Fruit fly (Drosophila melanogaster) whole organism, wandering third instar larva: ENCODE results near the gene CG7201.

Experiments
- Dif ChIP-seq: fragments of 200-275, 200-300 bp; sonication (Bioruptor generic); optimal IDR thresholded peaks from 2 replicates; lab custom pipeline; 2018; ENCODE audit warnings: missing biosample characterization, missing genetic modification characterization; ENCODE audit not compliant: partially characterized antibody
- Hnf4 ChIP-seq: fragments of 200-800 bp; sonication (Bioruptor generic); optimal IDR thresholded peaks from 2 replicates; lab custom pipeline; 2016; ENCODE audit warnings: missing biosample characterization, mild to moderate bottlenecking, missing genetic modification characterization
- Jra ChIP-seq: sonication (Bioruptor generic); optimal IDR thresholded peaks from 2 replicates; lab custom pipeline; 2016; ENCODE audit warnings: missing biosample characterization, missing genetic modification characterization
- Mio ChIP-seq: sonication (Bioruptor generic); optimal IDR thresholded peaks from 2 replicates; lab custom pipeline; 2016; ENCODE audit warnings: missing biosample characterization, missing genetic modification characterization
- Myc ChIP-seq: fragments of >200 bp; optimal IDR thresholded peaks from 2 replicates; lab custom pipeline; 2017
- N ChIP-seq: fragments of >200 bp; optimal IDR thresholded peaks from 2 replicates; lab custom pipeline; 2018; ENCODE audit warnings: missing biosample characterization, missing external identifiers, missing genetic modification characterization
- OdsH ChIP-seq: fragments of 200-800 bp; sonication (Bioruptor generic); optimal IDR thresholded peaks from 2 replicates; lab custom pipeline; 2016; ENCODE audit warnings: missing biosample characterization, mild to moderate bottlenecking, missing genetic modification characterization
- br ChIP-seq: fragments of 200-800 bp; sonication (Bioruptor generic); optimal IDR thresholded peaks from 2 replicates; lab custom pipeline; 2016; ENCODE audit warnings: missing biosample characterization, missing genetic modification characterization
- brk ChIP-seq: fragments of 200-800 bp; sonication (Bioruptor generic); optimal IDR thresholded peaks from 2 replicates; lab custom pipeline; 2016; ENCODE audit warnings: missing biosample characterization, mild to moderate bottlenecking, missing genetic modification characterization
- foxo ChIP-seq, 2 experiments: fragments of 200-800 bp; sonication (Bioruptor generic); optimal IDR thresholded peaks; 2 replicates in 1 of 2; 3 replicates in 1 of 2; lab custom pipeline; 2016 to 2017; ENCODE audit warnings: missing biosample characterization in 2 of 2, missing genetic modification characterization in 2 of 2
- fru ChIP-seq: fragments of 200-800 bp; sonication (Bioruptor generic); optimal IDR thresholded peaks from 3 replicates; lab custom pipeline; 2016; ENCODE audit warnings: missing biosample characterization, mild to moderate bottlenecking, missing genetic modification characterization
- h ChIP-seq: fragments of 200-800 bp; sonication (Bioruptor generic); optimal IDR thresholded peaks from 3 replicates; lab custom pipeline; 2016; ENCODE audit warnings: missing biosample characterization, mild to moderate bottlenecking, missing genetic modification characterization
- jim ChIP-seq: fragments of 175-275, 200-325 bp; sonication (Bioruptor generic); optimal IDR thresholded peaks from 2 replicates; lab custom pipeline; 2016; ENCODE audit warnings: missing biosample characterization, mild to moderate bottlenecking, missing genetic modification characterization
- pan ChIP-seq: fragments of >200 bp; optimal IDR thresholded peaks from 2 replicates; lab custom pipeline; 2017
- rgr ChIP-seq: fragments of 200-800 bp; sonication (Bioruptor generic); optimal IDR thresholded peaks from 3 replicates; lab custom pipeline; 2016; ENCODE audit warnings: missing biosample characterization, mild to moderate bottlenecking, missing genetic modification characterization
- sage ChIP-seq: fragments of 200-800 bp; sonication (Bioruptor generic); optimal IDR thresholded peaks from 2 replicates; lab custom pipeline; 2016; ENCODE audit warnings: missing biosample characterization, mild to moderate bottlenecking, missing genetic modification characterization
- sv ChIP-seq: fragments of 200-800 bp; sonication (Bioruptor generic); optimal IDR thresholded peaks from 3 replicates; lab custom pipeline; 2016; ENCODE audit warnings: missing biosample characterization, missing genetic modification characterization
- woc ChIP-seq: sonication (Bioruptor generic); optimal IDR thresholded peaks from 2 replicates; lab custom pipeline; 2016; ENCODE audit warnings: missing biosample characterization, mild to moderate bottlenecking, missing genetic modification characterization

Gene CG7201

DNA sequence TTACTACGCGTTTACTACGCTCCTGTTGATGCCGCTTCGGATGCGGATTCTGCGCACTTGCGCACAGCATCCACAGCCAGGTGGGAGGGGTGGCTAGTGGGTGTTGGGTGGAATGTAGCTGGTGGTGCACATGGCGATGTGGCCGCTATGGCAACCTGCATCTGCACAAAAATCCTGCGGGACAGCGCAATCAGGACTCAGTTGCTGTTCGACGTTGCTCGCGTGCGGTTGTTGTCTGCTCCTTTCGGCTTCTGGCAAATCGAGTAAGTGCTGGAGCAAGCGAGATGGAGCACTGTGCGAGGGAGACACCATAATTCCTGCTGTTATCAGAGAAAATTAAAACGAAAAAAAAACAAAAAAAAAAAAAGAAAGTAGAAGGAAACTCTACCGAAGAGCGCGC, 54.2 kb downstream of the CG7201 start:
- TF ChIP-seq N (GFP tag; lab: Kevin White, UChicago) (no peak), woc (no peak), pan (lab: Kevin White, UChicago) (no peak), jim (GFP tag; lab: Kevin White, UChicago) (no peak), sage (GFP tag; lab: Kevin White, UChicago) (no peak), br (GFP tag; lab: Kevin White, UChicago) (no peak), OdsH (no peak), Mio (no peak), fru (GFP tag; lab: Kevin White, UChicago) (no peak), Jra (GFP tag; lab: Kevin White, UChicago) (no peak), sv (no peak)

DNA sequence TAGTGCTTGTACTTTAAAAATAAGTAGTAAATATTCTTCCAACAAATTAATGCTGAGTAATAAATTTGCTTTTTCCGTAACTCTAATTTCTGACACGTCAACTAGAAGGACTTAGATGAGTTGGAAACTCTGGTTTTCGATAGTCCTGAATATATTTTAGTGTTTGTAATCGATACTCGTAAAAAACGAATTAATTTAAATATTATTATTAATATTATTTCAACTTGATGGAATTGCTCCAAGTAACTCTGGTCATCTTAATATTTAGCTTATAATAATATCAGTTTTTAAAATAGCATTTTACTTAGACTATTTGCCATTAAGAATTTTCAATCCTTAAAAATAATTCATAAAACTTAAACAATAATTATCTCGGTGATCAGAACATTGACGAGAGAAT, 54.6 kb downstream of the CG7201 start, which contains the start of gene CG7213:
TSS of gene CG7213 (minus strand) at position 101 of the 400 bp plus-strand sequence.
- TF ChIP-seq brk (GFP tag; lab: Kevin White, UChicago) (no peak), h (GFP tag; lab: Kevin White, UChicago) (no peak), Myc (no peak), Dif (no peak), rgr (GFP tag; lab: Kevin White, UChicago) (no peak), foxo (GFP tag; optimal IDR thresholded peaks at IDR 0.05; lab: Kevin White, UChicago) (no peak), Hnf4 (GFP tag; lab: Kevin White, UChicago) (no peak)
